Worm (Caenorhabditis elegans) whole organism, L2 larva: Measurements from ENCODE around the gene nhr-124.

ENCODE experiments used
- C34F6.9 ChIP-seq: fragments of 150-350 bp; optimal IDR thresholded peaks from 2 replicates; lab custom pipeline; 2014; ENCODE audit warnings: missing biosample characterization, missing genetic modification characterization
- R02D3.7 ChIP-seq: fragments of 150-350 bp; optimal IDR thresholded peaks from 2 replicates; lab custom pipeline; 2014; ENCODE audit warnings: missing biosample characterization, missing genetic modification characterization
- ZK546.5 ChIP-seq: sonication (generic microtip); optimal IDR thresholded peaks from 2 replicates; lab custom pipeline; 2017; ENCODE audit warnings: missing biosample characterization, missing genetic modification characterization
- aly-2 ChIP-seq: fragments of 150-350 bp; optimal IDR thresholded peaks from 2 replicates; lab custom pipeline; 2014; ENCODE audit warnings: missing biosample characterization, missing genetic modification characterization
- ama-1 ChIP-seq: fragments of 150-350 bp; optimal IDR thresholded peaks from 2 replicates; lab custom pipeline; 2018; ENCODE audit warnings: inconsistent platforms
- ceh-16 ChIP-seq: fragments of 150-350 bp; optimal IDR thresholded peaks from 2 replicates; lab custom pipeline; 2014; ENCODE audit warnings: missing biosample characterization, missing genetic modification characterization
- ceh-82 ChIP-seq: fragments of 150-350 bp; optimal IDR thresholded peaks from 2 replicates; lab custom pipeline; 2014; ENCODE audit warnings: missing biosample characterization, missing genetic modification characterization
- dmd-4 ChIP-seq: sonication (generic microtip); optimal IDR thresholded peaks from 2 replicates; lab custom pipeline; 2017; ENCODE audit warnings: missing biosample characterization, missing genetic modification characterization
- egl-27 ChIP-seq: sonication (generic microtip); optimal IDR thresholded peaks from 3 replicates; lab custom pipeline; 2017; ENCODE audit warnings: missing biosample characterization, missing genetic modification reagents, missing genetic modification characterization
- elt-1 ChIP-seq: fragments of 150-350 bp; optimal IDR thresholded peaks from 2 replicates; lab custom pipeline; 2014; ENCODE audit warnings: missing biosample characterization, missing genetic modification characterization
- elt-3 ChIP-seq: sonication (generic microtip); optimal IDR thresholded peaks from 2 replicates; lab custom pipeline; 2017; ENCODE audit warnings: missing biosample characterization, missing genetic modification characterization
- fos-1 ChIP-seq: fragments of 150-350 bp; optimal IDR thresholded peaks from 2 replicates; lab custom pipeline; 2014; ENCODE audit warnings: missing biosample characterization, missing genetic modification characterization
- gmeb-1 ChIP-seq: fragments of 150-350 bp; optimal IDR thresholded peaks from 2 replicates; lab custom pipeline; 2014; ENCODE audit warnings: missing biosample characterization, missing genetic modification characterization
- lin-11 ChIP-seq: fragments of 150-350 bp; sonication (generic microtip); optimal IDR thresholded peaks from 2 replicates; lab custom pipeline; 2014; ENCODE audit warnings: missing biosample characterization, missing genetic modification characterization, inconsistent platforms, mixed read lengths
- lin-13 ChIP-seq: fragments of 150-350 bp; optimal IDR thresholded peaks from 2 replicates; lab custom pipeline; 2014; ENCODE audit warnings: missing biosample characterization, missing genetic modification reagents, missing genetic modification characterization
- lin-39 ChIP-seq: fragments of 150-350 bp; optimal IDR thresholded peaks from 2 replicates; lab custom pipeline; 2014; ENCODE audit warnings: missing biosample characterization, missing genetic modification reagents, missing genetic modification characterization
- mab-5 ChIP-seq: fragments of 150-350 bp; optimal IDR thresholded peaks from 2 replicates; lab custom pipeline; 2014; ENCODE audit warnings: missing biosample characterization, missing genetic modification characterization
- mbf-1 ChIP-seq: sonication (generic microtip); optimal IDR thresholded peaks from 2 replicates; lab custom pipeline; 2017; ENCODE audit warnings: missing biosample characterization, missing genetic modification characterization
- mdl-1 ChIP-seq, 2 experiments: fragments of 150-350 bp in 1 of 2; sonication (generic microtip) in 1 of 2; optimal IDR thresholded peaks; 2 replicates each; lab custom pipeline; 2017; ENCODE audit warnings: missing biosample characterization in 2 of 2, missing genetic modification characterization in 2 of 2
- nhr-10 ChIP-seq: sonication (generic microtip); optimal IDR thresholded peaks from 2 replicates; lab custom pipeline; 2017; ENCODE audit warnings: missing biosample characterization, missing genetic modification characterization
- nhr-11 ChIP-seq: fragments of 150-350 bp; optimal IDR thresholded peaks from 2 replicates; lab custom pipeline; 2014; ENCODE audit warnings: missing biosample characterization, missing genetic modification characterization
- nhr-12 ChIP-seq: fragments of 150-350 bp; optimal IDR thresholded peaks from 2 replicates; lab custom pipeline; 2014; ENCODE audit warnings: missing biosample characterization, missing genetic modification characterization
- nhr-129 ChIP-seq: fragments of 150-350 bp; optimal IDR thresholded peaks from 2 replicates; lab custom pipeline; 2014; ENCODE audit warnings: missing biosample characterization, missing genetic modification characterization
- nhr-23 ChIP-seq: fragments of 150-350 bp; optimal IDR thresholded peaks from 2 replicates; lab custom pipeline; 2014; ENCODE audit warnings: missing biosample characterization, missing genetic modification reagents, missing genetic modification characterization
- nhr-237 ChIP-seq: fragments of 150-350 bp; optimal IDR thresholded peaks from 2 replicates; lab custom pipeline; 2014; ENCODE audit warnings: missing biosample characterization, missing genetic modification characterization
- nhr-6 ChIP-seq: fragments of 150-350 bp; optimal IDR thresholded peaks from 2 replicates; lab custom pipeline; 2014; ENCODE audit warnings: missing biosample characterization, missing genetic modification characterization
- nhr-77 ChIP-seq: fragments of 150-350 bp; optimal IDR thresholded peaks from 2 replicates; lab custom pipeline; 2014; ENCODE audit warnings: missing biosample characterization, missing genetic modification characterization
- peb-1 ChIP-seq: fragments of 150-350 bp; optimal IDR thresholded peaks from 2 replicates; lab custom pipeline; 2014; ENCODE audit warnings: missing biosample characterization, missing genetic modification characterization
- skn-1 ChIP-seq: sonication (generic microtip); optimal IDR thresholded peaks from 2 replicates; lab custom pipeline; 2017; ENCODE audit warnings: missing biosample characterization, missing genetic modification characterization
- sma-3 ChIP-seq: sonication (generic microtip); optimal IDR thresholded peaks from 2 replicates; lab custom pipeline; 2016; ENCODE audit warnings: missing genetic modification reagents, missing genetic modification characterization, missing compliant biosample characterization
- sma-9 ChIP-seq, 2 experiments: fragments of 150-350 bp in 1 of 2; sonication (generic microtip) in 1 of 2; optimal IDR thresholded peaks; 2 replicates each; lab custom pipeline; 2014 to 2016; ENCODE audit warnings: missing genetic modification characterization in 2 of 2, mild to moderate bottlenecking in 1 of 2, missing biosample characterization in 1 of 2, missing compliant biosample characterization in 1 of 2, missing genetic modification reagents in 1 of 2, moderate library complexity in 1 of 2
- unc-39 ChIP-seq: fragments of 150-350 bp; optimal IDR thresholded peaks from 2 replicates; lab custom pipeline; 2014; ENCODE audit warnings: missing biosample characterization, missing genetic modification characterization
- unc-55 ChIP-seq: fragments of 150-350 bp; sonication (generic microtip); optimal IDR thresholded peaks from 3 replicates; lab custom pipeline; 2014; ENCODE audit warnings: missing biosample characterization, missing genetic modification reagents, missing genetic modification characterization
- unc-62 ChIP-seq: fragments of 150-350 bp; optimal IDR thresholded peaks from 2 replicates; lab custom pipeline; 2014; ENCODE audit warnings: missing biosample characterization, missing genetic modification reagents, missing genetic modification characterization
- zag-1 ChIP-seq: fragments of 150-350 bp; optimal IDR thresholded peaks from 2 replicates; lab custom pipeline; 2014; ENCODE audit warnings: missing biosample characterization, missing genetic modification characterization
- ztf-1 ChIP-seq: fragments of 200-800 bp; sonication (Bioruptor generic); conservative IDR thresholded peaks from 2 replicates; pipeline ENCODE4 v1.3.6; 2022; ENCODE audit warnings: missing genetic modification characterization, missing compliant biosample characterization
- ztf-4 ChIP-seq: fragments of 150-350 bp; optimal IDR thresholded peaks from 2 replicates; lab custom pipeline; 2014; ENCODE audit warnings: missing biosample characterization, missing genetic modification characterization

Gene nhr-124

DNA sequence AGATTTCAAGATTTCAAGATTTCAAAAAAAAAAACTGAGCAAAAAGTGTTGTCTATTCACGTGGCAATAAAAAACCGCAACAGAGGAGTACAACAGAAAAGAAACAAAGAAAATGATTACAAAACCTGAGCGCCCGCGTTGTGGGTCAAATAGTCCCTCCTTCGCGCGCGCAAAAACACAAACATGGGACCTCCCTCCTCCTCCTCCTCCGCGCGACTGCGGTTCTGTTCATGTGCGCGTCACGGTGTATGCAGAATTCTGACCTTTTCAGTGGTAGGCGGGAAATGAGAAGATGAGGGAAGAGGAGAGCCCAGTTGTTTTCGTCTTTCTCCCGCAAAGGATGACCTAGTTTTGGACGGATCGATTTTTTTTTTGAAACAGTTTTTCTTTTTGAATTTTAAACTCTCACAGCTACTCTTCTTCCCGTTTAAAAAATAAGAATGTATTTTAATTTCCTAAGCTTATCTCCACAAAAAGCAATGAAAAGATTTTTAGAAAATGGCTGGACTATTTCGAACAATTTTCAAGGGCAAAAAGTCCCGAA lies 6.4 kb upstream of the nhr-124 start, which contains the start of gene C17E7.4:
Gene C17E7.4, plus strand, starts transcription at position 494 of the 544 bp plus-strand sequence.
- TF ChIP-seq skn-1 (tag; lab: Kevin White, UChicago), result no peak
- TF ChIP-seq lin-39 (tag; lab: Kevin White, UChicago), result no peak
- TF ChIP-seq sma-9 (GFP tag; optimal IDR thresholded peaks at IDR 0.05; lab: Kevin White, UChicago), result no peak
- TF ChIP-seq sma-9 (tag; optimal IDR thresholded peaks at IDR 0.05; lab: Kevin White, UChicago), result no peak
- no peak for TF ChIP-seq nhr-6
- no peak for TF ChIP-seq mbf-1 (tag; lab: Kevin White, UChicago)
- TF ChIP-seq elt-1, result no peak
- TF ChIP-seq ama-1 (lab: Kevin White, UChicago), result no peak
- TF ChIP-seq mdl-1 (tag; optimal IDR thresholded peaks at IDR 0.05; lab: Kevin White, UChicago), result no peak
- TF ChIP-seq ceh-82, result no peak
- no peak for TF ChIP-seq aly-2 (tag; lab: Kevin White, UChicago)
- no peak for TF ChIP-seq ceh-16 (tag; lab: Kevin White, UChicago)
- no peak for TF ChIP-seq mab-5 (tag; lab: Kevin White, UChicago)
- TF ChIP-seq unc-62 (GFP tag; lab: Kevin White, UChicago), result no peak
- TF ChIP-seq elt-3 (tag; lab: Kevin White, UChicago), result no peak
- TF ChIP-seq egl-27 (tag; lab: Kevin White, UChicago), result no peak
- no peak for TF ChIP-seq lin-11
- no peak for TF ChIP-seq gmeb-1
- no peak for TF ChIP-seq unc-39 (tag; lab: Kevin White, UChicago)
- TF ChIP-seq sma-3 (GFP tag; lab: Kevin White, UChicago), result no peak
- TF ChIP-seq nhr-11, result no peak

DNA sequence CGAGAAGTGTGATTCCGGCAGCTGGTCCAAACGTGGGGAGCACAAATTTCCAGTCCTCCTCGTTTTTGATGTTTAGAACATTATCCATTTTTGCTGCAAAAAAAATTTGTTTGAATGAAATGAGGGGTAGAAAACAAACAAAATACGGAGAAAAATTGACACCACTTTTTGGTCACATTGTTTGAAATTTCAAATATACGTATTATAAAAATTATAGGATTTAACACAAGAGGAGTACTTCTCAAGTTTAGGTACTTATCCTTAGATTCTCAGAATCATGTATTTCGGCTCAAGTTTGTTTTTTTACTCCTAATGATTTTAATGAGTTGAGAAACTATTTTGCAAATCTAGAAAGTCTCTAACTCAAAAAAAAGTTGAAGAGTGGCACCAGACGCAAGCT lies 5.9 kb upstream of the nhr-124 start, which contains the start of gene C17E7.12:
Gene C17E7.12, minus strand, starts transcription at position 101 of the 400 bp plus-strand sequence.
- TF ChIP-seq ceh-82, result no peak
- TF ChIP-seq R02D3.7 (tag; lab: Kevin White, UChicago), result no peak
- TF ChIP-seq mbf-1 (tag; lab: Kevin White, UChicago), result no peak
- TF ChIP-seq ZK546.5, result no peak
- no peak for TF ChIP-seq dmd-4 (tag; lab: Kevin White, UChicago)
- no peak for TF ChIP-seq lin-13 (GFP tag; lab: Kevin White, UChicago)
- TF ChIP-seq aly-2 (tag; lab: Kevin White, UChicago), result no peak
- TF ChIP-seq skn-1 (tag; lab: Kevin White, UChicago), result no peak
- TF ChIP-seq zag-1 (tag; lab: Kevin White, UChicago), result no peak
- TF ChIP-seq sma-3 (GFP tag; lab: Kevin White, UChicago), result no peak
- no peak for TF ChIP-seq nhr-11
- no peak for TF ChIP-seq egl-27 (tag; lab: Kevin White, UChicago)
- no peak for TF ChIP-seq elt-1
- TF ChIP-seq nhr-10 (tag; lab: Kevin White, UChicago), result no peak
- TF ChIP-seq gmeb-1, result no peak
- TF ChIP-seq nhr-129 (tag; lab: Kevin White, UChicago), result no peak
- no peak for TF ChIP-seq nhr-237 (tag; lab: Kevin White, UChicago)
- TF ChIP-seq sma-9 (GFP tag; optimal IDR thresholded peaks at IDR 0.05; lab: Kevin White, UChicago), result no peak
- TF ChIP-seq sma-9 (tag; optimal IDR thresholded peaks at IDR 0.05; lab: Kevin White, UChicago), result no peak
- no peak for TF ChIP-seq nhr-12
- TF ChIP-seq, all 48 proteins: peak for 0

- TF ChIP-seq ceh-16 (tag; lab: Kevin White, UChicago) (no peak), unc-55 (no peak), R02D3.7 (tag; lab: Kevin White, UChicago) (no peak), nhr-23 (no peak), ztf-4 (tag; lab: Kevin White, UChicago) (no peak), nhr-129 (tag; lab: Kevin White, UChicago) (no peak), ztf-1 (GFP tag; lab: Robert Waterston, UW) (no peak), sma-3 (GFP tag; lab: Kevin White, UChicago) (no peak), nhr-77 (tag; lab: Kevin White, UChicago) (no peak), C34F6.9 (tag; lab: Kevin White, UChicago) (no peak), lin-11 (no peak), lin-13 (GFP tag; lab: Kevin White, UChicago) (no peak), mdl-1 (tag; optimal IDR thresholded peaks at IDR 0.05; lab: Kevin White, UChicago) (no peak), peb-1 (tag; lab: Kevin White, UChicago) (no peak)
- TF ChIP-seq, all 48 proteins: peak for 0
Observed at ce11 chrV:3890761-3891160, 4.8 kb upstream of the nhr-124 start, which contains the start of gene C17E7.9. C17E7.9 (minus strand) TSS chrV:3890861.

ce11 chrV:3889113-3889512 lies 3.1 kb upstream of the nhr-124 start, which contains the start of gene C17E7.13:
C17E7.13 (minus strand) TSS chrV:3889288.
- TF ChIP-seq peb-1 (tag; lab: Kevin White, UChicago) (no peak), fos-1 (tag; lab: Kevin White, UChicago) (peak; percentile 59)
